Fruit fly (Drosophila melanogaster) whole organism, embryonic: ENCODE results near the gene CG34253.

Experiments
- Atf6 ChIP-seq: fragments of 200-800 bp; sonication (Bioruptor generic); IDR thresholded peaks from 2 replicates; pipeline ENCODE4 v1.3.6; 2022; ENCODE audit warnings: missing biosample characterization, missing genetic modification characterization
- Awh ChIP-seq: fragments of 200-800 bp; sonication (Bioruptor generic); IDR thresholded peaks from 2 replicates; pipeline ENCODE4, ENCODE4 v1.3.6; 2022; ENCODE audit warnings: missing biosample characterization, missing genetic modification characterization
- BtbVII ChIP-seq: fragments of 200-800 bp; sonication (Bioruptor generic); optimal IDR thresholded peaks from 3 replicates; lab custom pipeline; 2017; ENCODE audit warnings: missing biosample characterization, mild to moderate bottlenecking, missing genetic modification characterization
- CG10274 ChIP-seq: fragments of 200-800 bp; sonication (Bioruptor generic); optimal IDR thresholded peaks from 3 replicates; lab custom pipeline; 2017; ENCODE audit warnings: missing biosample characterization, mild to moderate bottlenecking, missing genetic modification characterization
- CG10979 ChIP-seq: fragments of 200-800 bp; sonication (Bioruptor generic); optimal IDR thresholded peaks from 2 replicates; lab custom pipeline; 2018; ENCODE audit warnings: missing biosample characterization, mild to moderate bottlenecking, missing genetic modification characterization, moderate library complexity
- CG11093 ChIP-seq: fragments of 200-800 bp; sonication (Bioruptor generic); IDR thresholded peaks from 3 replicates; pipeline ENCODE4 v1.3.6; 2022; ENCODE audit warnings: missing biosample characterization, missing genetic modification characterization
- CG12299 ChIP-seq: fragments of 200-800 bp; sonication (Bioruptor generic); optimal IDR thresholded peaks from 2 replicates; lab custom pipeline; 2018; ENCODE audit warnings: missing biosample characterization, mild to moderate bottlenecking, missing genetic modification characterization
- CG12391 ChIP-seq: fragments of 200-800 bp; sonication (Bioruptor generic); optimal IDR thresholded peaks from 3 replicates; lab custom pipeline; 2018; ENCODE audit warnings: missing biosample characterization, mild to moderate bottlenecking, missing genetic modification characterization, moderate library complexity
- CG15696 ChIP-seq: fragments of 200-800 bp; sonication (Bioruptor generic); optimal IDR thresholded peaks from 2 replicates; lab custom pipeline; 2019; ENCODE audit warnings: missing biosample characterization, mild to moderate bottlenecking, missing genetic modification characterization, moderate library complexity
- CG17568 ChIP-seq: fragments of 200-800 bp; sonication (Bioruptor generic); optimal IDR thresholded peaks from 2 replicates; lab custom pipeline; 2018; ENCODE audit warnings: missing biosample characterization, mild to moderate bottlenecking, missing genetic modification characterization, moderate library complexity
- CG17829 ChIP-seq: fragments of 200-800 bp; optimal IDR thresholded peaks from 2 replicates; lab custom pipeline; 2019; ENCODE audit warnings: missing biosample characterization, mild to moderate bottlenecking, missing genetic modification characterization, moderate library complexity
- CG32767 ChIP-seq: fragments of 200-800 bp; sonication (Bioruptor generic); IDR thresholded peaks from 2 replicates; pipeline ENCODE4 v1.3.6; 2022; ENCODE audit warnings: missing biosample characterization, missing genetic modification characterization
- CG3838 ChIP-seq: fragments of 200-800 bp; sonication (Bioruptor generic); optimal IDR thresholded peaks from 3 replicates; lab custom pipeline; 2016; ENCODE audit warnings: missing biosample characterization, missing genetic modification characterization
- CG4328 ChIP-seq: fragments of 200-800 bp; sonication (Bioruptor generic); optimal IDR thresholded peaks from 3 replicates; lab custom pipeline; 2017; ENCODE audit warnings: missing biosample characterization, missing genetic modification reagents, missing genetic modification characterization
- CG6854 ChIP-seq: fragments of 200-800 bp; sonication (Bioruptor generic); optimal IDR thresholded peaks from 3 replicates; lab custom pipeline; 2017; ENCODE audit warnings: missing biosample characterization, mild to moderate bottlenecking, missing genetic modification characterization
- CG7556 ChIP-seq: fragments of 200-800 bp; sonication (Bioruptor generic); optimal IDR thresholded peaks from 2 replicates; lab custom pipeline; 2017; ENCODE audit warnings: missing biosample characterization, mild to moderate bottlenecking, missing genetic modification characterization
- CG7928 ChIP-seq: fragments of 200-800 bp; sonication (Bioruptor generic); optimal IDR thresholded peaks from 2 replicates; lab custom pipeline; 2017; ENCODE audit warnings: missing biosample characterization, mild to moderate bottlenecking, missing genetic modification characterization
- CG9727 ChIP-seq: fragments of 200-800 bp; sonication (Bioruptor generic); optimal IDR thresholded peaks from 3 replicates; lab custom pipeline; 2017; ENCODE audit warnings: missing biosample characterization, mild to moderate bottlenecking, missing genetic modification characterization
- CrebB ChIP-seq: fragments of 200-800 bp; sonication (Bioruptor generic); optimal IDR thresholded peaks from 3 replicates; lab custom pipeline; 2018; ENCODE audit warnings: missing biosample characterization, mild to moderate bottlenecking, missing genetic modification characterization
- HLH3B ChIP-seq: fragments of 200-800 bp; sonication (Bioruptor generic); IDR thresholded peaks from 2 replicates; pipeline ENCODE4 v1.3.6; 2022; ENCODE audit warnings: missing biosample characterization, missing genetic modification characterization
- Hr51 ChIP-seq, 2 experiments: fragments of 200-800 bp; sonication (Bioruptor generic); optimal IDR thresholded peaks; 2 replicates in 1 of 2; 3 replicates in 1 of 2; lab custom pipeline; 2016 to 2018; ENCODE audit warnings: missing biosample characterization in 2 of 2, missing genetic modification characterization in 2 of 2, mild to moderate bottlenecking in 1 of 2, moderate library complexity in 1 of 2
- Kr ChIP-seq: fragments of 200-800 bp; sonication (Bioruptor generic); optimal IDR thresholded peaks from 2 replicates; lab custom pipeline; 2017; ENCODE audit warnings: missing biosample characterization, mild to moderate bottlenecking, missing genetic modification characterization
- NC2α ChIP-seq: fragments of 200-800 bp; sonication (Bioruptor generic); optimal IDR thresholded peaks from 2 replicates; lab custom pipeline; 2016; ENCODE audit warnings: missing biosample characterization, missing genetic modification characterization
- Neu2 ChIP-seq: fragments of 200-800 bp; sonication (Bioruptor generic); optimal IDR thresholded peaks from 3 replicates; lab custom pipeline; 2016; ENCODE audit warnings: missing biosample characterization, missing genetic modification characterization, borderline replicate concordance
- Rx ChIP-seq: fragments of 200-800 bp; sonication (Bioruptor generic); IDR thresholded peaks from 2 replicates; pipeline ENCODE4 v1.3.6; 2022; ENCODE audit warnings: missing biosample characterization, missing genetic modification characterization
- Ssrp ChIP-seq: fragments of 200-800 bp; sonication (Bioruptor generic); optimal IDR thresholded peaks from 2 replicates; lab custom pipeline; 2018; ENCODE audit warnings: missing biosample characterization, mild to moderate bottlenecking, missing genetic modification characterization, moderate library complexity
- Xbp1 ChIP-seq: fragments of 200-800 bp; sonication (Bioruptor generic); optimal IDR thresholded peaks from 3 replicates; lab custom pipeline; 2016; ENCODE audit warnings: missing biosample characterization, mild to moderate bottlenecking, missing genetic modification characterization
- YL-1 ChIP-seq: fragments of 200-800 bp; sonication (Bioruptor generic); optimal IDR thresholded peaks from 3 replicates; lab custom pipeline; 2017; ENCODE audit warnings: missing biosample characterization, mild to moderate bottlenecking, missing genetic modification characterization
- dmrt99B ChIP-seq: fragments of 200-800 bp; sonication (Bioruptor generic); optimal IDR thresholded peaks from 2 replicates; lab custom pipeline; 2018; ENCODE audit warnings: missing biosample characterization, mild to moderate bottlenecking, missing genetic modification characterization, moderate library complexity
- ems ChIP-seq: fragments of 200-800 bp; sonication (Bioruptor generic); optimal IDR thresholded peaks from 3 replicates; lab custom pipeline; 2016; ENCODE audit warnings: missing biosample characterization, missing genetic modification characterization
- gro ChIP-seq: fragments of 200-800 bp; sonication (Bioruptor generic); optimal IDR thresholded peaks from 2 replicates; lab custom pipeline; 2016; ENCODE audit warnings: missing biosample characterization, missing genetic modification characterization
- gt ChIP-seq: fragments of 200-800 bp; sonication (Bioruptor generic); IDR thresholded peaks from 2 replicates; pipeline ENCODE4 v1.3.6; 2022; ENCODE audit warnings: missing biosample characterization, missing genetic modification characterization
- hkb ChIP-seq, 2 experiments: fragments of 200-800 bp in 1 of 2; fragments of >200 bp in 1 of 2; sonication (Bioruptor generic) in 1 of 2; IDR thresholded peaks in 1 of 2; optimal IDR thresholded peaks in 1 of 2; 2 replicates each; pipeline versions ENCODE4 v1.3.6 to Lab custom; 2017 to 2022; ENCODE audit warnings: missing biosample characterization in 1 of 2, missing genetic modification characterization in 1 of 2
- klu ChIP-seq: fragments of 200-800 bp; sonication (Bioruptor generic); IDR thresholded peaks from 2 replicates; pipeline ENCODE4 v1.3.6; 2022; ENCODE audit warnings: missing biosample characterization, missing genetic modification characterization
- kni ChIP-seq: fragments of 200-800 bp; sonication (Bioruptor generic); optimal IDR thresholded peaks from 3 replicates; lab custom pipeline; 2017; ENCODE audit warnings: mild to moderate bottlenecking, missing biosample characterization, missing genetic modification reagents, missing genetic modification characterization
- lab ChIP-seq: fragments of 200-800 bp; sonication (Bioruptor generic); optimal IDR thresholded peaks from 3 replicates; lab custom pipeline; 2017; ENCODE audit warnings: missing biosample characterization, missing genetic modification characterization, mild to moderate bottlenecking, moderate library complexity, missing genetic modification reagents
- lola ChIP-seq, 3 experiments: fragments of >200 bp in 2 of 3; fragments of 200-800 bp in 1 of 3; sonication (Bioruptor generic) in 1 of 3; optimal IDR thresholded peaks; 2 replicates each; lab custom pipeline; 2017 to 2019; ENCODE audit warnings: missing biosample characterization in 3 of 3, missing genetic modification characterization in 3 of 3, mild to moderate bottlenecking in 1 of 3, moderate library complexity in 1 of 3
- mirr ChIP-seq: fragments of 200-800 bp; sonication (Bioruptor generic); optimal IDR thresholded peaks from 3 replicates; lab custom pipeline; 2018; ENCODE audit warnings: missing biosample characterization, mild to moderate bottlenecking, missing genetic modification characterization
- nerfin-2 ChIP-seq: fragments of 200-800 bp; sonication (Bioruptor generic); IDR thresholded peaks from 2 replicates; pipeline ENCODE4 v1.3.6; 2022; ENCODE audit warnings: missing biosample characterization, missing genetic modification characterization; ENCODE audit not compliant: partially characterized antibody
- org-1 ChIP-seq: fragments of 200-800 bp; sonication (Bioruptor generic); optimal IDR thresholded peaks from 2 replicates; lab custom pipeline; 2017; ENCODE audit warnings: missing biosample characterization, missing genetic modification characterization
- p53 ChIP-seq: fragments of 200-800 bp; sonication (Bioruptor generic); optimal IDR thresholded peaks from 2 replicates; lab custom pipeline; 2016; ENCODE audit warnings: missing biosample characterization, missing genetic modification characterization
- pfk ChIP-seq: fragments of 200-800 bp; sonication (Bioruptor generic); optimal IDR thresholded peaks from 2 replicates; lab custom pipeline; 2018; ENCODE audit warnings: missing biosample characterization, mild to moderate bottlenecking, missing genetic modification characterization, moderate library complexity
- phol ChIP-seq: fragments of 200-800 bp; sonication (Bioruptor generic); optimal IDR thresholded peaks from 3 replicates; lab custom pipeline; 2018; ENCODE audit warnings: missing biosample characterization, mild to moderate bottlenecking, missing genetic modification characterization, moderate library complexity
- pita ChIP-seq: fragments of 200-800 bp; sonication (Bioruptor generic); optimal IDR thresholded peaks from 2 replicates; lab custom pipeline; 2017; ENCODE audit warnings: missing biosample characterization, mild to moderate bottlenecking, missing genetic modification characterization
- sd ChIP-seq: fragments of 200-800 bp; sonication (Bioruptor generic); optimal IDR thresholded peaks from 3 replicates; lab custom pipeline; 2018; ENCODE audit warnings: missing biosample characterization, mild to moderate bottlenecking, missing genetic modification characterization, moderate library complexity
- ssp ChIP-seq: fragments of 200-800 bp; sonication (Bioruptor generic); IDR thresholded peaks from 2 replicates; pipeline ENCODE4 v1.3.6; 2022; ENCODE audit warnings: missing biosample characterization, missing genetic modification characterization
- trh ChIP-seq: fragments of 200-800 bp; sonication (Bioruptor generic); optimal IDR thresholded peaks from 2 replicates; lab custom pipeline; 2016; ENCODE audit warnings: missing biosample characterization, missing genetic modification characterization
- ttk ChIP-seq: fragments of 200-800 bp; sonication (Bioruptor generic); IDR thresholded peaks from 2 replicates; pipeline ENCODE4 v2.1.2; 2022; ENCODE audit warnings: missing biosample characterization, missing genetic modification characterization
- unpg ChIP-seq: fragments of 200-800 bp; sonication (Bioruptor generic); optimal IDR thresholded peaks from 3 replicates; lab custom pipeline; 2018; ENCODE audit warnings: missing biosample characterization, mild to moderate bottlenecking, missing genetic modification characterization, moderate library complexity

The CG34253 gene

DNA sequence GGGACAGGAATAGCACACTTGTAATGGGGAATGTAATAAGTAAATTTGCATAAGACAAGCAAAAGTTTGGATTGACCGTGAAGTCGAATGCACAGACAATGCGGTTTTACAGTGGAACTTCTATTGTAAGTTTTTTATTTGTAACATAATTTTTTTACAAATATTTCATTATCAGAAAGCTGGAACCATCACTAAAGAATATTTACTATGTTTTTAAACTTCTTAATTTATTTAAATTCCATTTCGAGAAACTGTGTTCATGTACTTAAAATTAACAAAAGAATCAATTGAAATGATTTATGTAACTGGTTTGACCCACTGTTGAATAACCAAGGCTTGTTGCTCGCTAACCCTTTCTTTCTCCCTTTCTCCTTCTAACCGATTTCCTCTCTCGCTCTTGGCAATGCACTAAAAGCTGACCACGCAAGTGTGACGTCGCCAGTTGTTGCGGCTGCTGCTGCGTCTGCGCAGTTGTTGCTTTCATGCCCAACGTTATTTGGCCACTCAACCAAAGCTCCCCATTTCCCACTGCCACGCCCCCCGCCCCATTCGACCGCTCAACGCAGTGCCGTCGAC, 14.4 kb upstream of the CG34253 start (continued):
- TF ChIP-seq hkb (optimal IDR thresholded peaks at IDR 0.05; lab: Kevin White, UChicago): no peak
- no peak for TF ChIP-seq hkb (GFP tag; IDR thresholded peaks at IDR 0.05; lab: Robert Waterston, UW)
- no peak for TF ChIP-seq lola (GFP tag; optimal IDR thresholded peaks at IDR 0.05; lab: Kevin White, UChicago)
- TF ChIP-seq Ssrp (tag; lab: Kevin White, UChicago): peak; percentile 22
- TF ChIP-seq CG3838 (GFP tag; lab: Kevin White, UChicago): no peak
- no peak for TF ChIP-seq Neu2
- no peak for TF ChIP-seq nerfin-2 (GFP tag; lab: Robert Waterston, UW)
- no peak for TF ChIP-seq org-1
- TF ChIP-seq CG17568 (GFP tag; lab: Kevin White, UChicago): no peak
- TF ChIP-seq CG12299 (tag; lab: Kevin White, UChicago): no peak
- no peak for TF ChIP-seq CG10274
- no peak for TF ChIP-seq gt (GFP tag; lab: Robert Waterston, UW)
- TF ChIP-seq ttk (GFP tag; lab: Robert Waterston, UW): 0 out of 2 replicates have a peak, but pooled peaks have one; percentile 4
- TF ChIP-seq kni (GFP tag; lab: Kevin White, UChicago): no peak
- no peak for TF ChIP-seq CrebB
- TF ChIP-seq Xbp1 (GFP tag; lab: Kevin White, UChicago): no peak
- no peak for TF ChIP-seq NC2α (GFP tag; lab: Kevin White, UChicago)
- no peak for TF ChIP-seq Awh (GFP tag; lab: Robert Waterston, UW)
- no peak for TF ChIP-seq CG7556 (GFP tag; lab: Kevin White, UChicago)
- TF ChIP-seq ems (GFP tag; lab: Kevin White, UChicago): no peak
- peak; percentile 7 for TF ChIP-seq CG10979 (tag; lab: Kevin White, UChicago)
- TF ChIP-seq Hr51 (GFP tag; optimal IDR thresholded peaks at IDR 0.05; lab: Kevin White, UChicago): peak in 1 of 2 experiments; percentile 34
- TF ChIP-seq lab: no peak
- TF ChIP-seq trh: no peak
- TF ChIP-seq HLH3B (GFP tag; lab: Robert Waterston, UW): no peak
- no peak; the same call in 1 of the 2 replicates for TF ChIP-seq CG32767 (GFP tag; lab: Robert Waterston, UW)
- TF ChIP-seq CG7928: no peak
- TF ChIP-seq Atf6 (GFP tag; lab: Robert Waterston, UW): no peak
- TF ChIP-seq CG6854 (GFP tag; lab: Kevin White, UChicago): no peak
- TF ChIP-seq mirr (GFP tag; lab: Kevin White, UChicago): no peak
- TF ChIP-seq p53: no peak
- no peak for TF ChIP-seq CG17829 (tag; lab: Kevin White, UChicago)
- peak; percentile 32 for TF ChIP-seq Kr (GFP tag; lab: Kevin White, UChicago)
- TF ChIP-seq CG11093 (GFP tag; lab: Robert Waterston, UW): no peak
- no peak for TF ChIP-seq CG15696 (tag; lab: Kevin White, UChicago)
- no peak for TF ChIP-seq CG4328
- TF ChIP-seq Rx (GFP tag; lab: Robert Waterston, UW): no peak
- no peak for TF ChIP-seq YL-1 (GFP tag; lab: Kevin White, UChicago)
- no peak for TF ChIP-seq CG12391 (tag; lab: Kevin White, UChicago)
- TF ChIP-seq sd (tag; lab: Kevin White, UChicago): no peak
- no peak for TF ChIP-seq klu (GFP tag; lab: Robert Waterston, UW)
- peak; percentile 27 for TF ChIP-seq dmrt99B
- peak; percentile 29 for TF ChIP-seq unpg (GFP tag; lab: Kevin White, UChicago)
- TF ChIP-seq pita (GFP tag; lab: Kevin White, UChicago): no peak
- TF ChIP-seq pfk (GFP tag; lab: Kevin White, UChicago): no peak
- peak; percentile 25 for TF ChIP-seq phol
- TF ChIP-seq CG9727 (GFP tag; lab: Kevin White, UChicago): no peak
- no peak for TF ChIP-seq ssp
- no peak for TF ChIP-seq BtbVII (GFP tag; lab: Kevin White, UChicago)
- TF ChIP-seq gro (GFP tag; lab: Kevin White, UChicago): no peak
